Fruit fly (Drosophila melanogaster) S2 (cell line): ENCODE data around the gene scpr-A.

ENCODE experiments used
- CG8478 ChIP-seq: fragments of >200 bp; optimal IDR thresholded peaks from 2 replicates; lab custom pipeline; 2018
- CTCF ChIP-seq, 2 experiments: fragments of >200 bp; optimal IDR thresholded peaks; 2 replicates each; lab custom pipeline; 2018

- TF ChIP-seq CTCF (optimal IDR thresholded peaks at IDR 0.05; lab: Kevin White, UChicago): peak; percentile 89 to 96
- no peak for TF ChIP-seq CG8478 (lab: Kevin White, UChicago)
Observed at dm6 chr3R:11269013-11269412, 28.0 kb downstream of the scpr-A start.
